Fruit fly (Drosophila melanogaster) whole organism, adult: ENCODE results near the gene bru3.

Experiments
- CG11617 ChIP-seq: fragments of 200-800 bp; sonication (Bioruptor generic); optimal IDR thresholded peaks from 2 replicates; lab custom pipeline; 2017; ENCODE audit warnings: mild to moderate bottlenecking, missing biosample characterization, missing genetic modification reagents, missing genetic modification characterization
- CG12768 ChIP-seq: fragments of 200-800 bp; sonication (Bioruptor generic); optimal IDR thresholded peaks from 2 replicates; lab custom pipeline; 2017; ENCODE audit warnings: missing biosample characterization, missing genetic modification characterization, mild to moderate bottlenecking, moderate library complexity, missing genetic modification reagents
- CG33017 ChIP-seq: fragments of 200-800 bp; sonication (Bioruptor generic); optimal IDR thresholded peaks from 2 replicates; lab custom pipeline; 2018; ENCODE audit warnings: missing biosample characterization, mild to moderate bottlenecking, missing genetic modification characterization, moderate library complexity
- CG7101 ChIP-seq: fragments of 200-800 bp; sonication (Bioruptor generic); optimal IDR thresholded peaks from 2 replicates; lab custom pipeline; 2018; ENCODE audit warnings: missing biosample characterization, mild to moderate bottlenecking, missing genetic modification characterization, moderate library complexity
- Clk ChIP-seq: fragments of 200-800 bp; sonication (Bioruptor generic); optimal IDR thresholded peaks from 2 replicates; lab custom pipeline; 2017; ENCODE audit warnings: missing biosample characterization, missing genetic modification characterization
- Crg-1 ChIP-seq: fragments of 200-800 bp; sonication (Bioruptor generic); optimal IDR thresholded peaks from 2 replicates; lab custom pipeline; 2016; ENCODE audit warnings: missing biosample characterization, missing genetic modification characterization
- bab1 ChIP-seq: fragments of 200-800 bp; sonication (Bioruptor generic); optimal IDR thresholded peaks from 3 replicates; lab custom pipeline; 2019; ENCODE audit warnings: missing biosample characterization, mild to moderate bottlenecking, missing genetic modification characterization, moderate library complexity
- cnc ChIP-seq, 2 experiments: fragments of >200 bp; optimal IDR thresholded peaks; 2 replicates each; lab custom pipeline; 2017
- kay ChIP-seq: fragments of 200-800 bp; sonication (Bioruptor generic); peaks from one replicate; lab custom pipeline; 2016; ENCODE audit warnings: missing biosample characterization, missing genetic modification characterization, borderline replicate concordance
- pad ChIP-seq: fragments of 200-800 bp; sonication (Bioruptor generic); optimal IDR thresholded peaks from 3 replicates; lab custom pipeline; 2017; ENCODE audit warnings: missing biosample characterization, missing genetic modification characterization, mild to moderate bottlenecking, moderate library complexity, missing genetic modification reagents
- tj ChIP-seq: fragments of 200-800 bp; sonication (Bioruptor generic); optimal IDR thresholded peaks from 3 replicates; lab custom pipeline; 2017; ENCODE audit warnings: missing biosample characterization, mild to moderate bottlenecking, missing genetic modification characterization, moderate library complexity
- toe ChIP-seq: fragments of 200-800 bp; sonication (Bioruptor generic); optimal IDR thresholded peaks from 2 replicates; lab custom pipeline; 2016; ENCODE audit warnings: missing biosample characterization, missing genetic modification characterization

dm6 chr3L:13762632-13763031 lies 40.6 kb downstream of the bru3 start:
- TF ChIP-seq toe (GFP tag; lab: Kevin White, UChicago) (no peak), cnc (optimal IDR thresholded peaks at IDR 0.05; lab: Kevin White, UChicago) (no peak), Crg-1 (GFP tag; lab: Kevin White, UChicago) (no peak), kay (GFP tag; lab: Kevin White, UChicago) (no peak), bab1 (no peak), Clk (GFP tag; lab: Kevin White, UChicago) (no peak), pad (GFP tag; lab: Kevin White, UChicago) (no peak), CG11617 (GFP tag; lab: Kevin White, UChicago) (no peak), CG12768 (GFP tag; lab: Kevin White, UChicago) (no peak), tj (GFP tag; lab: Kevin White, UChicago) (no peak), CG7101 (no peak), CG33017 (tag; lab: Kevin White, UChicago) (no peak)
